Worm (Caenorhabditis elegans) whole organism, late embryonic: ENCODE measurements around the gene F55C12.19.

Source experiments
- C08G9.2 ChIP-seq: sonication (generic microtip); optimal IDR thresholded peaks from 2 replicates; lab custom pipeline; 2016; ENCODE audit warnings: mild to moderate bottlenecking, missing genetic modification characterization, moderate library complexity, missing compliant biosample characterization
- K02D7.2 ChIP-seq: sonication (generic microtip); optimal IDR thresholded peaks from 2 replicates; lab custom pipeline; 2017; ENCODE audit warnings: mild to moderate bottlenecking, missing genetic modification characterization, missing compliant biosample characterization
- T23F11.4 ChIP-seq: fragments of 200-800 bp; sonication (Bioruptor generic); optimal IDR thresholded peaks from 2 replicates; lab custom pipeline; 2018; ENCODE audit warnings: mild to moderate bottlenecking, missing genetic modification characterization, missing compliant biosample characterization
- ahr-1 ChIP-seq: sonication (generic microtip); optimal IDR thresholded peaks from 2 replicates; lab custom pipeline; 2016; ENCODE audit warnings: missing genetic modification characterization, missing compliant biosample characterization
- ama-1 ChIP-seq: fragments of 150-350 bp; optimal IDR thresholded peaks from 2 replicates; lab custom pipeline; 2014
- ceh-34 ChIP-seq: sonication (generic microtip); optimal IDR thresholded peaks from 2 replicates; lab custom pipeline; 2016; ENCODE audit warnings: mild to moderate bottlenecking, missing genetic modification characterization, missing compliant biosample characterization
- dve-1 ChIP-seq: sonication (generic microtip); optimal IDR thresholded peaks from 2 replicates; lab custom pipeline; 2017; ENCODE audit warnings: antibody characterized with exemption, mild to moderate bottlenecking, missing genetic modification characterization, missing compliant biosample characterization
- elt-4 ChIP-seq: sonication (generic microtip); optimal IDR thresholded peaks from 2 replicates; lab custom pipeline; 2016; ENCODE audit warnings: missing genetic modification characterization, missing compliant biosample characterization
- nfya-1 ChIP-seq: sonication (generic microtip); optimal IDR thresholded peaks from 2 replicates; lab custom pipeline; 2017; ENCODE audit warnings: missing genetic modification characterization, mild to moderate bottlenecking, missing compliant biosample characterization, antibody characterized with exemption, moderate library complexity
- nhr-11 ChIP-seq: fragments of 150-350 bp; optimal IDR thresholded peaks from 2 replicates; lab custom pipeline; 2014; ENCODE audit warnings: missing biosample characterization, missing genetic modification characterization
- pqm-1 ChIP-seq: sonication (generic microtip); optimal IDR thresholded peaks from 2 replicates; lab custom pipeline; 2016; ENCODE audit warnings: missing genetic modification characterization, missing compliant biosample characterization
- sox-4 ChIP-seq: sonication (generic microtip); optimal IDR thresholded peaks from 2 replicates; lab custom pipeline; 2017; ENCODE audit warnings: mild to moderate bottlenecking, missing genetic modification characterization, inconsistent platforms, missing compliant biosample characterization
- tbx-2 ChIP-seq: sonication (generic microtip); optimal IDR thresholded peaks from 2 replicates; lab custom pipeline; 2016; ENCODE audit warnings: missing genetic modification characterization, missing compliant biosample characterization

- TF ChIP-seq ceh-34 (tag; lab: Kevin White, UChicago) (no peak), tbx-2 (tag; lab: Kevin White, UChicago) (no peak), nfya-1 (tag; lab: Kevin White, UChicago) (no peak), pqm-1 (tag; lab: Kevin White, UChicago) (no peak), dve-1 (tag; lab: Kevin White, UChicago) (no peak), ahr-1 (tag; lab: Kevin White, UChicago) (no peak), T23F11.4 (no peak), ama-1 (no peak), K02D7.2 (tag; lab: Kevin White, UChicago) (no peak), nhr-11 (tag; lab: Kevin White, UChicago) (no peak), sox-4 (tag; lab: Kevin White, UChicago) (no peak), C08G9.2 (no peak), elt-4 (tag; lab: Kevin White, UChicago) (no peak)
These were observed 8.2 kb downstream of the F55C12.19 start for ce11 chrII:5874130-5874529.
